Fruit fly (Drosophila melanogaster) whole organism: ENCODE results near the gene ppk13.

Source experiments
- CG8478 ChIP-seq: fragments of >200 bp; optimal IDR thresholded peaks from 2 replicates; lab custom pipeline; 2018; ENCODE audit warnings: inconsistent platforms
- psq ChIP-seq: fragments of >200 bp; optimal IDR thresholded peaks from 2 replicates; lab custom pipeline; 2017
- usp ChIP-seq: fragments of >200 bp; optimal IDR thresholded peaks from 2 replicates; lab custom pipeline; 2017; ENCODE audit warnings: missing biosample characterization, missing genetic modification characterization, mixed read lengths

dm6 chr2L:21088651-21089050 is at the start of gene ppk13:
- TF ChIP-seq psq, result no peak
- no peak for TF ChIP-seq CG8478 (lab: Kevin White, UChicago)
- no peak for TF ChIP-seq usp (GFP tag; lab: Kevin White, UChicago)
